Worm (Caenorhabditis elegans) whole organism, L3 larva: ENCODE data around the gene oac-22.

ENCODE experiments used
- R02D3.7 ChIP-seq: fragments of 150-350 bp; optimal IDR thresholded peaks from 2 replicates; lab custom pipeline; 2014; ENCODE audit warnings: missing biosample characterization, missing genetic modification characterization
- ama-1 ChIP-seq: fragments of 150-350 bp; optimal IDR thresholded peaks from 2 replicates; lab custom pipeline; 2018
- ceh-9 ChIP-seq: sonication (generic microtip); optimal IDR thresholded peaks from 2 replicates; lab custom pipeline; 2018; ENCODE audit warnings: missing biosample characterization, missing genetic modification characterization
- jun-1 ChIP-seq: fragments of 150-350 bp; optimal IDR thresholded peaks from 2 replicates; lab custom pipeline; 2014; ENCODE audit warnings: missing biosample characterization, missing genetic modification reagents, missing genetic modification characterization
- lin-39 ChIP-seq: fragments of 150-350 bp; optimal IDR thresholded peaks from 2 replicates; lab custom pipeline; 2018; ENCODE audit warnings: missing biosample characterization, missing genetic modification reagents, missing genetic modification characterization
- nhr-76 ChIP-seq: fragments of 150-350 bp; sonication (generic microtip); optimal IDR thresholded peaks from 5 replicates; lab custom pipeline; 2014; ENCODE audit warnings: missing biosample characterization, missing genetic modification characterization

ce11 chrIV:3876955-3877354, 8.5 kb upstream of the oac-22 start:
- TF ChIP-seq nhr-76 (tag; lab: Kevin White, UChicago) (no peak), jun-1 (no peak), ama-1 (no peak), ceh-9 (tag; lab: Kevin White, UChicago) (no peak), R02D3.7 (tag; lab: Kevin White, UChicago) (no peak), lin-39 (tag; lab: Kevin White, UChicago) (no peak)
